Worm (Caenorhabditis elegans) whole organism, late embryonic: ENCODE measurements around the gene nsph-4.3.

Experiments
- dmd-4 ChIP-seq: sonication (generic microtip); optimal IDR thresholded peaks from 2 replicates; lab custom pipeline; 2016; ENCODE audit warnings: borderline replicate concordance, missing genetic modification characterization, missing compliant biosample characterization
- fkh-10 ChIP-seq: fragments of 150-350 bp; optimal IDR thresholded peaks from 2 replicates; lab custom pipeline; 2014; ENCODE audit warnings: missing biosample characterization, missing genetic modification reagents, missing genetic modification characterization
- hlh-13 ChIP-seq: fragments of 200-800 bp; sonication (Bioruptor generic); optimal IDR thresholded peaks from 2 replicates; lab custom pipeline; 2018; ENCODE audit warnings: mild to moderate bottlenecking, missing genetic modification characterization, missing compliant biosample characterization
- nfya-1 ChIP-seq: sonication (generic microtip); optimal IDR thresholded peaks from 2 replicates; lab custom pipeline; 2017; ENCODE audit warnings: missing genetic modification characterization, mild to moderate bottlenecking, missing compliant biosample characterization, antibody characterized with exemption, moderate library complexity
- nhr-11 ChIP-seq: fragments of 150-350 bp; optimal IDR thresholded peaks from 2 replicates; lab custom pipeline; 2014; ENCODE audit warnings: missing biosample characterization, missing genetic modification characterization
- pqm-1 ChIP-seq: sonication (generic microtip); optimal IDR thresholded peaks from 2 replicates; lab custom pipeline; 2016; ENCODE audit warnings: missing genetic modification characterization, missing compliant biosample characterization
- ttx-3 ChIP-seq: sonication (generic microtip); optimal IDR thresholded peaks from 2 replicates; lab custom pipeline; 2016; ENCODE audit warnings: missing genetic modification reagents, missing genetic modification characterization, missing compliant biosample characterization
- zip-5 ChIP-seq: sonication (generic microtip); optimal IDR thresholded peaks from 2 replicates; lab custom pipeline; 2016; ENCODE audit warnings: missing genetic modification characterization, missing compliant biosample characterization

DNA sequence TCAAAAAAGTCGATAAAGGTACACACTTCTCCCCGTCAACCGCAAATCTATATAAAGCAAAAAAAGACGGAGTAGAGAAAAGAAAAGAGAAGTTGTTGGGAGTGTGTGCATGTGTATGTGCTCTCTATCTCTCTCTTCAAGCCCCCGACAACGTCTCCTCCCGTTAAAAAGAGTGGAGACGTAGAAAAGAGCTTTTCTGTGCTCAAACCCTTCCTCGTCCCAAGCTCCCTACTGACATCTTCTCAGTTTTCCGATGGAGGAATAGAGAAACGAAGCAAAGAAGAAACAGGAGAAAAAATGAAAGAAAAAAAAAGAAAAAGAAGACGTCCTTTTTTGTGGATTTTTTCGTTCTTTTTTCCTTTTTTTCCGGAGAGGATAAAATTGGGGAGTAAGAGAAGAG is 28.5 kb downstream of the nsph-4.3 start:
- TF ChIP-seq hlh-13 (GFP tag; lab: Kevin White, UChicago) (no peak), fkh-10 (GFP tag; lab: Kevin White, UChicago) (no peak), dmd-4 (tag; lab: Kevin White, UChicago) (no peak), nhr-11 (tag; lab: Kevin White, UChicago) (no peak), zip-5 (no peak), nfya-1 (tag; lab: Kevin White, UChicago) (peak; percentile 27), ttx-3 (tag; lab: Kevin White, UChicago) (no peak), pqm-1 (tag; lab: Kevin White, UChicago) (no peak)
